Worm (Caenorhabditis elegans): ENCODE measurements around the gene ttc-37.

ce11 chrV:5257358-5257757, 53.1 kb downstream of the ttc-37 start, which contains the start of gene srt-67:
- no peak for TF ChIP-seq ceh-82 (tag; optimal IDR thresholded peaks at IDR 0.05)
- TF ChIP-seq mdl-1 (tag; optimal IDR thresholded peaks at IDR 0.05) = no peak
- TF ChIP-seq ztf-11 (tag; optimal IDR thresholded peaks at IDR 0.05) = no peak
- TF ChIP-seq ztf-4 (tag; optimal IDR thresholded peaks at IDR 0.05) = no peak
- TF ChIP-seq unc-39 (tag; optimal IDR thresholded peaks at IDR 0.05) = no peak
- TF ChIP-seq nhr-76 (tag; optimal IDR thresholded peaks at IDR 0.05) = no peak
- TF ChIP-seq nhr-237 (tag; optimal IDR thresholded peaks at IDR 0.05) = no peak
- TF ChIP-seq elt-3 (tag; optimal IDR thresholded peaks at IDR 0.05) = no peak
- no peak for TF ChIP-seq ama-1 (optimal IDR thresholded peaks at IDR 0.05)
- no peak for TF ChIP-seq elt-1 (tag; optimal IDR thresholded peaks at IDR 0.05)
- TF ChIP-seq skn-1 (tag; optimal IDR thresholded peaks at IDR 0.05) = no peak
